Worm (Caenorhabditis elegans) whole organism, L3 larva: ENCODE results near the gene C33C12.11.

Experiments used
- fkh-2 ChIP-seq: fragments of 150-350 bp; optimal IDR thresholded peaks from 2 replicates; lab custom pipeline; 2014; ENCODE audit warnings: missing biosample characterization, missing genetic modification reagents, missing genetic modification characterization
- lin-39 ChIP-seq: fragments of 150-350 bp; optimal IDR thresholded peaks from 2 replicates; lab custom pipeline; 2018; ENCODE audit warnings: missing biosample characterization, missing genetic modification reagents, missing genetic modification characterization
- nhr-12 ChIP-seq: fragments of 150-350 bp; optimal IDR thresholded peaks from 2 replicates; lab custom pipeline; 2014; ENCODE audit warnings: missing biosample characterization, missing genetic modification characterization
- skn-1 ChIP-seq: fragments of 150-350 bp; optimal IDR thresholded peaks from 2 replicates; lab custom pipeline; 2014; ENCODE audit warnings: missing biosample characterization, missing genetic modification characterization
- tbx-2 ChIP-seq: sonication (generic microtip); optimal IDR thresholded peaks from 2 replicates; lab custom pipeline; 2016; ENCODE audit warnings: mild to moderate bottlenecking, missing genetic modification characterization, missing compliant biosample characterization
- unc-39 ChIP-seq: sonication (generic microtip); optimal IDR thresholded peaks from 4 replicates; lab custom pipeline; 2017; ENCODE audit warnings: missing biosample characterization, missing genetic modification characterization
- unc-62 ChIP-seq: fragments of 150-350 bp; sonication (generic microtip); optimal IDR thresholded peaks from 4 replicates; lab custom pipeline; 2014; ENCODE audit warnings: missing biosample characterization, missing genetic modification reagents, missing genetic modification characterization

- TF ChIP-seq fkh-2 = no peak
- TF ChIP-seq unc-62 (GFP tag; lab: Kevin White, UChicago) = no peak
- TF ChIP-seq unc-39 (tag; lab: Kevin White, UChicago) = no peak
- peak; percentile 18 for TF ChIP-seq lin-39 (tag; lab: Kevin White, UChicago)
- TF ChIP-seq skn-1 = no peak
- no peak for TF ChIP-seq nhr-12 (tag; lab: Kevin White, UChicago)
- TF ChIP-seq tbx-2 (tag; lab: Kevin White, UChicago) = no peak
Observed at ce11 chrII:2195541-2195940, 31.9 kb upstream of the C33C12.11 start.
